Fruit fly (Drosophila melanogaster) whole organism, embryonic: Measurements from ENCODE around the gene defl.
A peak's percentile ranks its signal among the peaks of the same experiment; 100 is the strongest.

Experiments used
- Bgb ChIP-seq: fragments of 200-800 bp; sonication (Bioruptor generic); IDR thresholded peaks from 2 replicates; pipeline ENCODE4 v1.3.6; 2022; ENCODE audit warnings: missing biosample characterization, missing genetic modification characterization; ENCODE audit not compliant: partially characterized antibody
- BtbVII ChIP-seq: fragments of 200-800 bp; sonication (Bioruptor generic); optimal IDR thresholded peaks from 3 replicates; lab custom pipeline; 2017; ENCODE audit warnings: missing biosample characterization, mild to moderate bottlenecking, missing genetic modification characterization
- CG11456 ChIP-seq: fragments of 200-800 bp; sonication (Bioruptor generic); IDR thresholded peaks from 3 replicates; pipeline ENCODE4 v1.3.6; 2022; ENCODE audit warnings: missing biosample characterization, missing genetic modification characterization
- CG12104 ChIP-seq: fragments of 200-800 bp; sonication (Bioruptor generic); optimal IDR thresholded peaks from 3 replicates; lab custom pipeline; 2016; ENCODE audit warnings: missing biosample characterization, missing genetic modification characterization
- CG16779 ChIP-seq: fragments of 200-800 bp; sonication (Bioruptor generic); IDR thresholded peaks from 2 replicates; pipeline ENCODE4 v1.3.6; 2022; ENCODE audit warnings: missing biosample characterization, missing genetic modification characterization
- CG17328 ChIP-seq: fragments of 200-800 bp; sonication (Bioruptor generic); IDR thresholded peaks from 2 replicates; pipeline ENCODE4 v1.3.6; 2022; ENCODE audit warnings: missing biosample characterization, missing genetic modification characterization
- CG18011 ChIP-seq: fragments of 200-800 bp; sonication (Bioruptor generic); optimal IDR thresholded peaks from 2 replicates; lab custom pipeline; 2017; ENCODE audit warnings: missing biosample characterization, missing genetic modification characterization, mild to moderate bottlenecking, moderate library complexity, missing genotype
- CG18262 ChIP-seq: fragments of 200-800 bp; optimal IDR thresholded peaks from 3 replicates; lab custom pipeline; 2019; ENCODE audit warnings: missing biosample characterization, mild to moderate bottlenecking, missing genetic modification characterization, moderate library complexity
- CG1832 ChIP-seq: fragments of 200-800 bp; sonication (Bioruptor generic); optimal IDR thresholded peaks from 2 replicates; lab custom pipeline; 2017; ENCODE audit warnings: missing biosample characterization, mild to moderate bottlenecking, missing genetic modification characterization, inconsistent platforms
- CG18599 ChIP-seq: fragments of 200-800 bp; sonication (Bioruptor generic); optimal IDR thresholded peaks from 3 replicates; lab custom pipeline; 2017; ENCODE audit warnings: missing biosample characterization, missing genetic modification characterization, mild to moderate bottlenecking, moderate library complexity, missing genetic modification reagents
- CG2129 ChIP-seq: fragments of 200-800 bp; sonication (Bioruptor generic); IDR thresholded peaks from 2 replicates; pipeline ENCODE4 v1.3.6; 2022; ENCODE audit warnings: missing biosample characterization, missing genetic modification characterization; ENCODE audit not compliant: partially characterized antibody
- CG30020 ChIP-seq: fragments of 200-800 bp; optimal IDR thresholded peaks from 2 replicates; lab custom pipeline; 2019; ENCODE audit warnings: missing biosample characterization, mild to moderate bottlenecking, missing genetic modification characterization, moderate library complexity
- CG3407 ChIP-seq: fragments of 200-800 bp; sonication (Bioruptor generic); optimal IDR thresholded peaks from 2 replicates; lab custom pipeline; 2018; ENCODE audit warnings: missing biosample characterization, mild to moderate bottlenecking, missing genetic modification characterization
- CG3726 ChIP-seq: fragments of 200-800 bp; sonication (Bioruptor generic); IDR thresholded peaks from 3 replicates; pipeline ENCODE4, ENCODE4 v1.3.6; 2022; ENCODE audit warnings: missing biosample characterization, missing genetic modification characterization
- CG3995 ChIP-seq: fragments of 200-800 bp; sonication (Bioruptor generic); optimal IDR thresholded peaks from 3 replicates; lab custom pipeline; 2016; ENCODE audit warnings: missing biosample characterization, missing genetic modification characterization
- CG4282 ChIP-seq: fragments of 200-800 bp; sonication (Bioruptor generic); optimal IDR thresholded peaks from 2 replicates; lab custom pipeline; 2016; ENCODE audit warnings: missing biosample characterization, missing genetic modification characterization
- CG4707 ChIP-seq: fragments of 200-800 bp; sonication (Bioruptor generic); optimal IDR thresholded peaks from 2 replicates; lab custom pipeline; 2018; ENCODE audit warnings: missing biosample characterization, mild to moderate bottlenecking, missing genetic modification characterization, moderate library complexity
- CG5180 ChIP-seq: fragments of 200-800 bp; sonication (Bioruptor generic); optimal IDR thresholded peaks from 3 replicates; lab custom pipeline; 2017; ENCODE audit warnings: missing biosample characterization, missing genetic modification characterization, mild to moderate bottlenecking, moderate library complexity, missing genetic modification reagents
- CG6272 ChIP-seq: fragments of 200-800 bp; sonication (Bioruptor generic); IDR thresholded peaks from 2 replicates; pipeline ENCODE4 v1.3.6; 2022; ENCODE audit warnings: missing biosample characterization, missing genetic modification characterization
- CG9876 ChIP-seq: fragments of 200-800 bp; sonication (Bioruptor generic); optimal IDR thresholded peaks from 2 replicates; lab custom pipeline; 2016; ENCODE audit warnings: missing biosample characterization, missing genetic modification characterization
- CTCF ChIP-seq: fragments of 200-800 bp; sonication (Bioruptor generic); optimal IDR thresholded peaks from 2 replicates; lab custom pipeline; 2017; ENCODE audit warnings: missing biosample characterization, mild to moderate bottlenecking, missing genetic modification characterization, moderate library complexity
- CoRest ChIP-seq: fragments of 200-800 bp; sonication (Bioruptor generic); optimal IDR thresholded peaks from 3 replicates; lab custom pipeline; 2018; ENCODE audit warnings: missing biosample characterization, mild to moderate bottlenecking, missing genetic modification characterization, moderate library complexity
- Dbx ChIP-seq: fragments of 200-800 bp; sonication (Bioruptor generic); IDR thresholded peaks from 3 replicates; pipeline ENCODE4 v1.3.6; 2022; ENCODE audit warnings: missing biosample characterization, missing genetic modification characterization
- Dek ChIP-seq: fragments of 200-800 bp; sonication (Bioruptor generic); optimal IDR thresholded peaks from 3 replicates; lab custom pipeline; 2019; ENCODE audit warnings: missing biosample characterization, mild to moderate bottlenecking, missing genetic modification characterization, moderate library complexity
- ERR ChIP-seq: fragments of 200-800 bp; sonication (Bioruptor generic); optimal IDR thresholded peaks from 2 replicates; lab custom pipeline; 2016; ENCODE audit warnings: missing biosample characterization, missing genetic modification characterization
- Ets97D ChIP-seq: fragments of 200-800 bp; sonication (Bioruptor generic); optimal IDR thresholded peaks from 3 replicates; lab custom pipeline; 2016; ENCODE audit warnings: missing biosample characterization, missing genetic modification characterization
- HLH4C ChIP-seq: fragments of 200-800 bp; sonication (Bioruptor generic); IDR thresholded peaks from 3 replicates; pipeline ENCODE4 v1.3.6; 2022; ENCODE audit warnings: missing biosample characterization, missing genetic modification characterization; ENCODE audit not compliant: partially characterized antibody
- Optix ChIP-seq: fragments of 200-800 bp; sonication (Bioruptor generic); IDR thresholded peaks from 3 replicates; pipeline ENCODE4 v1.3.6; 2022; ENCODE audit warnings: missing biosample characterization, missing genetic modification characterization
- Six4 ChIP-seq: fragments of 200-800 bp; sonication (Bioruptor generic); optimal IDR thresholded peaks from 2 replicates; lab custom pipeline; 2016; ENCODE audit warnings: missing biosample characterization, missing genetic modification characterization
- Sox100B ChIP-seq: fragments of 200-800 bp; sonication (Bioruptor generic); optimal IDR thresholded peaks from 3 replicates; lab custom pipeline; 2018; ENCODE audit warnings: missing biosample characterization, mild to moderate bottlenecking, missing genetic modification characterization
- Vsx1 ChIP-seq: fragments of 200-800 bp; sonication (Bioruptor generic); optimal IDR thresholded peaks from 2 replicates; lab custom pipeline; 2017; ENCODE audit warnings: missing biosample characterization, mild to moderate bottlenecking, missing genetic modification characterization, missing genetic modification reagents
- al ChIP-seq: fragments of 200-800 bp; sonication (Bioruptor generic); IDR thresholded peaks from 2 replicates; pipeline ENCODE4 v1.3.6; 2022; ENCODE audit warnings: missing biosample characterization, missing genetic modification characterization
- ash1 ChIP-seq: fragments of 200-800 bp; sonication (Bioruptor generic); optimal IDR thresholded peaks from 2 replicates; lab custom pipeline; 2018; ENCODE audit warnings: missing biosample characterization, mild to moderate bottlenecking, missing genetic modification characterization
- bigmax ChIP-seq: fragments of 200-800 bp; sonication (Bioruptor generic); optimal IDR thresholded peaks from 2 replicates; lab custom pipeline; 2018; ENCODE audit warnings: missing biosample characterization, mild to moderate bottlenecking, missing genetic modification characterization
- caup ChIP-seq: fragments of 200-800 bp; sonication (Bioruptor generic); optimal IDR thresholded peaks from 3 replicates; lab custom pipeline; 2017; ENCODE audit warnings: missing biosample characterization, mild to moderate bottlenecking, missing genetic modification characterization, moderate library complexity; ENCODE audit not compliant: severe bottlenecking
- dan ChIP-seq: fragments of 200-800 bp; sonication (Bioruptor generic); IDR thresholded peaks from 2 replicates; pipeline ENCODE4 v1.3.6; 2022; ENCODE audit warnings: missing biosample characterization, missing genetic modification characterization
- dati ChIP-seq: fragments of 200-800 bp; sonication (Bioruptor generic); IDR thresholded peaks from 2 replicates; pipeline ENCODE4 v1.3.6; 2022; ENCODE audit warnings: missing biosample characterization, missing genetic modification characterization
- dimm ChIP-seq: fragments of 200-800 bp; sonication (Bioruptor generic); IDR thresholded peaks from 2 replicates; pipeline ENCODE4 v1.3.6; 2022; ENCODE audit warnings: missing biosample characterization, missing genetic modification characterization
- dmrt11E ChIP-seq: fragments of 200-800 bp; sonication (Bioruptor generic); optimal IDR thresholded peaks from 3 replicates; lab custom pipeline; 2018; ENCODE audit warnings: missing biosample characterization, mild to moderate bottlenecking, missing genetic modification characterization, moderate library complexity
- fd3F ChIP-seq: fragments of 200-800 bp; sonication (Bioruptor generic); optimal IDR thresholded peaks from 2 replicates; lab custom pipeline; 2018; ENCODE audit warnings: missing biosample characterization, mild to moderate bottlenecking, missing genetic modification characterization, moderate library complexity
- fd96Cb ChIP-seq: fragments of 200-800 bp; sonication (Bioruptor generic); optimal IDR thresholded peaks from 2 replicates; lab custom pipeline; 2018; ENCODE audit warnings: missing biosample characterization, mild to moderate bottlenecking, missing genetic modification characterization, moderate library complexity
- hth ChIP-seq: fragments of >200 bp; optimal IDR thresholded peaks from 2 replicates; lab custom pipeline; 2017; ENCODE audit warnings: inconsistent platforms
- kah ChIP-seq: fragments of 200-800 bp; sonication (Bioruptor generic); optimal IDR thresholded peaks from 2 replicates; lab custom pipeline; 2018; ENCODE audit warnings: missing biosample characterization, mild to moderate bottlenecking, missing genetic modification characterization
- klu ChIP-seq: fragments of 200-800 bp; sonication (Bioruptor generic); IDR thresholded peaks from 2 replicates; pipeline ENCODE4 v1.3.6; 2022; ENCODE audit warnings: missing biosample characterization, missing genetic modification characterization
- maf-S ChIP-seq: fragments of 200-800 bp; sonication (Bioruptor generic); optimal IDR thresholded peaks from 2 replicates; lab custom pipeline; 2016; ENCODE audit warnings: missing biosample characterization, missing genetic modification characterization
- org-1 ChIP-seq: fragments of 200-800 bp; sonication (Bioruptor generic); optimal IDR thresholded peaks from 2 replicates; lab custom pipeline; 2017; ENCODE audit warnings: missing biosample characterization, missing genetic modification characterization
- psq ChIP-seq: fragments of 200-800 bp; sonication (Bioruptor generic); optimal IDR thresholded peaks from 2 replicates; lab custom pipeline; 2017; ENCODE audit warnings: missing biosample characterization, missing genetic modification characterization
- tll ChIP-seq, 2 experiments: fragments of 200-800 bp in 1 of 2; fragments of >200 bp in 1 of 2; sonication (Bioruptor generic) in 1 of 2; optimal IDR thresholded peaks; 2 replicates each; lab custom pipeline; 2017 to 2019; ENCODE audit warnings: missing biosample characterization in 2 of 2, missing genetic modification characterization in 2 of 2, mild to moderate bottlenecking in 1 of 2, moderate library complexity in 1 of 2
- trem ChIP-seq: fragments of 200-800 bp; optimal IDR thresholded peaks from 3 replicates; lab custom pipeline; 2019; ENCODE audit warnings: missing biosample characterization, mild to moderate bottlenecking, missing genetic modification characterization, moderate library complexity

Gene defl

dm6 chr3L:9692892-9693551 lies 30.2 kb upstream of the defl start (continued):
- peak; percentile 94 for TF ChIP-seq fd96Cb (tag; lab: Kevin White, UChicago)
- TF ChIP-seq CG1832 (GFP tag; lab: Kevin White, UChicago) = peak; percentile 48
- peak; percentile 99 for TF ChIP-seq CoRest
- peak; percentile 83 for TF ChIP-seq CG17328 (GFP tag; lab: Robert Waterston, UW)
- peak; percentile 19 to 34 for TF ChIP-seq tll (GFP tag; optimal IDR thresholded peaks at IDR 0.05; lab: Kevin White, UChicago)
- peak; percentile 68 for TF ChIP-seq ash1 (GFP tag; lab: Kevin White, UChicago)
- TF ChIP-seq dmrt11E (tag; lab: Kevin White, UChicago) = peak; percentile 88
- peak; percentile 76 for TF ChIP-seq CG3995
- no peak for TF ChIP-seq CG2129 (GFP tag; lab: Robert Waterston, UW)
- peak; percentile 99 for TF ChIP-seq Sox100B
- no peak for TF ChIP-seq kah (GFP tag; lab: Kevin White, UChicago)
- TF ChIP-seq al (GFP tag; lab: Robert Waterston, UW) = peak; percentile 86
- peak; percentile 88 for TF ChIP-seq Vsx1 (GFP tag; lab: Kevin White, UChicago)
- peak; percentile 63 for TF ChIP-seq CG4707 (GFP tag; lab: Kevin White, UChicago)
- TF ChIP-seq CG11456 (GFP tag; lab: Robert Waterston, UW) = peak; percentile 91
- TF ChIP-seq CG30020 (tag; lab: Kevin White, UChicago) = peak; percentile 81
- TF ChIP-seq dati (GFP tag; lab: Robert Waterston, UW) = peak; percentile 26; the same call in 1 of the 2 replicates
- TF ChIP-seq CG18599 = peak; percentile 97
- peak; percentile 88 for TF ChIP-seq klu (GFP tag; lab: Robert Waterston, UW)
- peak; percentile 95 for TF ChIP-seq CG9876 (GFP tag; lab: Kevin White, UChicago)
- TF ChIP-seq caup (GFP tag; lab: Kevin White, UChicago) = peak; percentile 94
- peak; percentile 93 for TF ChIP-seq ERR (GFP tag; lab: Kevin White, UChicago)
- TF ChIP-seq Bgb (GFP tag; lab: Robert Waterston, UW) = no peak
- TF ChIP-seq fd3F (GFP tag; lab: Kevin White, UChicago) = peak; percentile 93
- TF ChIP-seq bigmax (GFP tag; lab: Kevin White, UChicago) = peak; percentile 89
- TF ChIP-seq trem (tag; lab: Kevin White, UChicago) = peak; percentile 78
- peak; percentile 86 for TF ChIP-seq Optix
- no peak for TF ChIP-seq hth (lab: Kevin White, UChicago)
- TF ChIP-seq CG16779 = peak; percentile 59; the same call in 1 of the 2 replicates
- peak; percentile 80 for TF ChIP-seq Ets97D (GFP tag; lab: Kevin White, UChicago)
- TF ChIP-seq CG5180 (GFP tag; lab: Kevin White, UChicago) = peak; percentile 89
- peak; percentile 97 for TF ChIP-seq maf-S (GFP tag; lab: Kevin White, UChicago)
- peak; percentile 63; the same call in 1 of the 2 replicates for TF ChIP-seq dan (GFP tag; lab: Robert Waterston, UW)
- TF ChIP-seq org-1 = peak; percentile 97
- TF ChIP-seq CG18262 (tag; lab: Kevin White, UChicago) = peak; percentile 98
- TF ChIP-seq psq = peak; percentile 84
- peak; percentile 85 for TF ChIP-seq CG18011 (GFP tag; lab: Kevin White, UChicago)
- TF ChIP-seq BtbVII (GFP tag; lab: Kevin White, UChicago) = peak; percentile 96
- TF ChIP-seq CTCF (GFP tag; lab: Kevin White, UChicago) = peak; percentile 52
- peak; percentile 83 for TF ChIP-seq CG4282 (GFP tag; lab: Kevin White, UChicago)
- TF ChIP-seq CG6272 (GFP tag; lab: Robert Waterston, UW) = peak; percentile 79
- peak; percentile 94 for TF ChIP-seq Six4 (GFP tag; lab: Kevin White, UChicago)
- peak; percentile 98 for TF ChIP-seq CG12104 (GFP tag; lab: Kevin White, UChicago)
- TF ChIP-seq dimm (GFP tag; lab: Robert Waterston, UW) = peak; percentile 79
- TF ChIP-seq CG3407 = peak; percentile 85
- peak; percentile 93 for TF ChIP-seq Dbx (GFP tag; lab: Robert Waterston, UW)
- TF ChIP-seq HLH4C (GFP tag; lab: Robert Waterston, UW) = no peak
- TF ChIP-seq CG3726 = peak; percentile 86
- TF ChIP-seq Dek (tag; lab: Kevin White, UChicago) = peak; percentile 94
